Fruit fly (Drosophila melanogaster): ENCODE measurements around the gene Cyt-c-p.

dm6 chr2L:16709693-16710092 is 10.0 kb upstream of the Cyt-c-p start:
- TF ChIP-seq cnc (optimal IDR thresholded peaks at IDR 0.05) (no peak), kay (GFP tag; ENCODE audit: borderline replicate concordance) (no peak), Crg-1 (GFP tag; optimal IDR thresholded peaks at IDR 0.05) (no peak), ovo (GFP tag; optimal IDR thresholded peaks at IDR 0.05) (no peak), toe (GFP tag; optimal IDR thresholded peaks at IDR 0.05) (no peak), CG12768 (GFP tag; optimal IDR thresholded peaks at IDR 0.05) (no peak), CG33017 (tag; optimal IDR thresholded peaks at IDR 0.05) (peak; percentile 67), CG14711 (tag; optimal IDR thresholded peaks at IDR 0.05) (no peak), Mnt (GFP tag; optimal IDR thresholded peaks at IDR 0.05) (no peak)

Measured in whole organism, adult.